Fruit fly (Drosophila melanogaster) whole organism, embryonic: ENCODE measurements around the gene CG8369.

Experiments used
- CG10267 ChIP-seq: fragments of 200-800 bp; sonication (Bioruptor generic); optimal IDR thresholded peaks from 2 replicates; lab custom pipeline; 2018; ENCODE audit warnings: missing biosample characterization, mild to moderate bottlenecking, missing genetic modification characterization, moderate library complexity
- CG13894 ChIP-seq: fragments of 200-800 bp; sonication (Bioruptor generic); optimal IDR thresholded peaks from 3 replicates; lab custom pipeline; 2018; ENCODE audit warnings: missing biosample characterization, mild to moderate bottlenecking, missing genetic modification characterization, moderate library complexity
- CG1529 ChIP-seq: fragments of 200-800 bp; sonication (Bioruptor generic); optimal IDR thresholded peaks from 3 replicates; lab custom pipeline; 2018; ENCODE audit warnings: missing biosample characterization, missing genetic modification characterization
- CG17359 ChIP-seq: fragments of 200-800 bp; sonication (Bioruptor generic); optimal IDR thresholded peaks from 3 replicates; lab custom pipeline; 2018; ENCODE audit warnings: missing biosample characterization, mild to moderate bottlenecking, missing genetic modification characterization, moderate library complexity
- CG18262 ChIP-seq: fragments of 200-800 bp; optimal IDR thresholded peaks from 3 replicates; lab custom pipeline; 2019; ENCODE audit warnings: missing biosample characterization, mild to moderate bottlenecking, missing genetic modification characterization, moderate library complexity
- CG2889 ChIP-seq: fragments of 200-800 bp; sonication (Bioruptor generic); IDR thresholded peaks from 3 replicates; pipeline ENCODE4 v1.3.6; 2022; ENCODE audit warnings: missing biosample characterization, missing genetic modification characterization
- CG32767 ChIP-seq: fragments of 200-800 bp; sonication (Bioruptor generic); IDR thresholded peaks from 2 replicates; pipeline ENCODE4 v1.3.6; 2022; ENCODE audit warnings: missing biosample characterization, missing genetic modification characterization
- CG3281 ChIP-seq: fragments of 200-800 bp; sonication (Bioruptor generic); optimal IDR thresholded peaks from 3 replicates; lab custom pipeline; 2017; ENCODE audit warnings: missing biosample characterization, mild to moderate bottlenecking, missing genetic modification characterization
- CG33213 ChIP-seq: fragments of 200-800 bp; sonication (Bioruptor generic); optimal IDR thresholded peaks from 3 replicates; lab custom pipeline; 2016; ENCODE audit warnings: missing biosample characterization, missing genetic modification characterization
- CG4707 ChIP-seq: fragments of 200-800 bp; sonication (Bioruptor generic); optimal IDR thresholded peaks from 2 replicates; lab custom pipeline; 2018; ENCODE audit warnings: missing biosample characterization, mild to moderate bottlenecking, missing genetic modification characterization, moderate library complexity
- CG6689 ChIP-seq: fragments of 200-800 bp; sonication (Bioruptor generic); IDR thresholded peaks from 2 replicates; pipeline ENCODE4 v1.3.6; 2022; ENCODE audit warnings: missing biosample characterization, missing genetic modification characterization
- CG6791 ChIP-seq: fragments of 200-800 bp; sonication (Bioruptor generic); IDR thresholded peaks from 3 replicates; pipeline ENCODE4 v1.3.6; 2022; ENCODE audit warnings: missing biosample characterization, missing genetic modification characterization; ENCODE audit not compliant: partially characterized antibody
- CG7372 ChIP-seq: fragments of 200-800 bp; sonication (Bioruptor generic); IDR thresholded peaks from 2 replicates; pipeline ENCODE4 v1.3.6; 2022; ENCODE audit warnings: missing biosample characterization, missing genetic modification characterization
- CG7987 ChIP-seq: fragments of 200-800 bp; sonication (Bioruptor generic); optimal IDR thresholded peaks from 2 replicates; lab custom pipeline; 2018; ENCODE audit warnings: missing biosample characterization, mild to moderate bottlenecking, missing genetic modification characterization, moderate library complexity
- CG8924 ChIP-seq: fragments of 200-800 bp; optimal IDR thresholded peaks from 3 replicates; lab custom pipeline; 2019; ENCODE audit warnings: missing biosample characterization, mild to moderate bottlenecking, missing genetic modification characterization, moderate library complexity
- CG9727 ChIP-seq: fragments of 200-800 bp; sonication (Bioruptor generic); optimal IDR thresholded peaks from 3 replicates; lab custom pipeline; 2017; ENCODE audit warnings: missing biosample characterization, mild to moderate bottlenecking, missing genetic modification characterization
- CTCF ChIP-seq: fragments of 200-800 bp; sonication (Bioruptor generic); optimal IDR thresholded peaks from 2 replicates; lab custom pipeline; 2017; ENCODE audit warnings: missing biosample characterization, mild to moderate bottlenecking, missing genetic modification characterization, moderate library complexity
- D ChIP-seq, 2 experiments: fragments of 200-800 bp in 1 of 2; fragments of >200 bp in 1 of 2; sonication (Bioruptor generic) in 1 of 2; optimal IDR thresholded peaks; 2 replicates in 1 of 2; 3 replicates in 1 of 2; lab custom pipeline; 2017; ENCODE audit warnings: mild to moderate bottlenecking in 1 of 2, missing biosample characterization in 1 of 2, missing genetic modification characterization in 1 of 2, missing genetic modification reagents in 1 of 2
- Gug ChIP-seq: fragments of 200-800 bp; sonication (Bioruptor generic); IDR thresholded peaks from 4 replicates; pipeline ENCODE4 v1.3.6; 2022; ENCODE audit warnings: missing biosample characterization, missing genetic modification characterization
- Hey ChIP-seq: fragments of 200-800 bp; sonication (Bioruptor generic); optimal IDR thresholded peaks from 3 replicates; lab custom pipeline; 2018; ENCODE audit warnings: missing biosample characterization, mild to moderate bottlenecking, missing genetic modification characterization
- Max ChIP-seq: fragments of 200-800 bp; sonication (Bioruptor generic); optimal IDR thresholded peaks from 2 replicates; lab custom pipeline; 2016; ENCODE audit warnings: missing biosample characterization, mild to moderate bottlenecking, missing genetic modification characterization
- Med ChIP-seq: fragments of 200-800 bp; sonication (Bioruptor generic); peaks from one replicate; lab custom pipeline; 2016; ENCODE audit warnings: missing biosample characterization, missing genetic modification characterization, mild to moderate bottlenecking, inconsistent platforms, moderate library complexity
- NK7.1 ChIP-seq: fragments of 200-800 bp; sonication (Bioruptor generic); optimal IDR thresholded peaks from 3 replicates; lab custom pipeline; 2016; ENCODE audit warnings: missing biosample characterization, missing genetic modification characterization
- Opbp ChIP-seq: fragments of 200-800 bp; sonication (Bioruptor generic); IDR thresholded peaks from 3 replicates; pipeline ENCODE4 v1.3.6; 2022; ENCODE audit warnings: missing biosample characterization, missing genetic modification characterization; ENCODE audit not compliant: partially characterized antibody
- Sox100B ChIP-seq: fragments of 200-800 bp; sonication (Bioruptor generic); optimal IDR thresholded peaks from 3 replicates; lab custom pipeline; 2018; ENCODE audit warnings: missing biosample characterization, mild to moderate bottlenecking, missing genetic modification characterization
- Sry-β ChIP-seq: fragments of 200-800 bp; sonication (Bioruptor generic); optimal IDR thresholded peaks from 2 replicates; lab custom pipeline; 2018; ENCODE audit warnings: missing biosample characterization, mild to moderate bottlenecking, missing genetic modification characterization, moderate library complexity
- Trl ChIP-seq, 3 experiments: fragments of >200 bp in 2 of 3; fragments of 200-800 bp in 1 of 3; sonication (Bioruptor generic) in 1 of 3; optimal IDR thresholded peaks; 2 replicates in 1 of 3; 3 replicates in 2 of 3; lab custom pipeline; 2016 to 2017; ENCODE audit warnings: missing biosample characterization in 1 of 3, missing genetic modification characterization in 1 of 3
- Vsx1 ChIP-seq: fragments of 200-800 bp; sonication (Bioruptor generic); optimal IDR thresholded peaks from 2 replicates; lab custom pipeline; 2017; ENCODE audit warnings: missing biosample characterization, mild to moderate bottlenecking, missing genetic modification characterization, missing genetic modification reagents
- ato ChIP-seq: fragments of 200-800 bp; sonication (Bioruptor generic); IDR thresholded peaks from 2 replicates; pipeline ENCODE4 v1.3.6; 2022; ENCODE audit warnings: missing biosample characterization, missing genetic modification characterization; ENCODE audit not compliant: partially characterized antibody
- ci ChIP-seq: fragments of 200-800 bp; sonication (Bioruptor generic); IDR thresholded peaks from 3 replicates; pipeline ENCODE4 v1.3.6; 2022; ENCODE audit warnings: missing biosample characterization, missing genetic modification characterization
- cwo ChIP-seq: fragments of 200-800 bp; sonication (Bioruptor generic); optimal IDR thresholded peaks from 3 replicates; lab custom pipeline; 2017; ENCODE audit warnings: missing biosample characterization, missing genetic modification characterization, mild to moderate bottlenecking, moderate library complexity, missing genetic modification reagents
- ftz-f1 ChIP-seq: fragments of 200-800 bp; sonication (Bioruptor generic); optimal IDR thresholded peaks from 2 replicates; lab custom pipeline; 2016; ENCODE audit warnings: missing biosample characterization, missing genetic modification characterization
- gsb-n ChIP-seq: fragments of 200-800 bp; sonication (Bioruptor generic); optimal IDR thresholded peaks from 3 replicates; lab custom pipeline; 2018; ENCODE audit warnings: missing biosample characterization, mild to moderate bottlenecking, missing genetic modification characterization
- hth ChIP-seq: fragments of >200 bp; optimal IDR thresholded peaks from 2 replicates; lab custom pipeline; 2017; ENCODE audit warnings: inconsistent platforms
- lola ChIP-seq, 3 experiments: fragments of >200 bp in 2 of 3; fragments of 200-800 bp in 1 of 3; sonication (Bioruptor generic) in 1 of 3; optimal IDR thresholded peaks; 2 replicates each; lab custom pipeline; 2017 to 2019; ENCODE audit warnings: missing biosample characterization in 3 of 3, missing genetic modification characterization in 3 of 3, mild to moderate bottlenecking in 1 of 3, moderate library complexity in 1 of 3
- nom ChIP-seq: fragments of 200-800 bp; sonication (Bioruptor generic); optimal IDR thresholded peaks from 2 replicates; lab custom pipeline; 2017; ENCODE audit warnings: missing biosample characterization, missing genetic modification characterization, mild to moderate bottlenecking, moderate library complexity, missing genetic modification reagents
- oc ChIP-seq: fragments of 200-800 bp; sonication (Bioruptor generic); optimal IDR thresholded peaks from 2 replicates; lab custom pipeline; 2018; ENCODE audit warnings: missing biosample characterization, mild to moderate bottlenecking, missing genetic modification characterization, moderate library complexity
- otp ChIP-seq: fragments of 200-800 bp; sonication (Bioruptor generic); IDR thresholded peaks from 3 replicates; pipeline ENCODE4, ENCODE4 v1.3.6; 2022; ENCODE audit warnings: missing biosample characterization, missing genetic modification characterization
- pb ChIP-seq: fragments of 200-800 bp; sonication (Bioruptor generic); optimal IDR thresholded peaks from 3 replicates; lab custom pipeline; 2016; ENCODE audit warnings: missing biosample characterization, missing genetic modification characterization
- pita ChIP-seq: fragments of 200-800 bp; sonication (Bioruptor generic); optimal IDR thresholded peaks from 2 replicates; lab custom pipeline; 2017; ENCODE audit warnings: missing biosample characterization, mild to moderate bottlenecking, missing genetic modification characterization
- pnt ChIP-seq: fragments of 200-800 bp; sonication (Bioruptor generic); optimal IDR thresholded peaks from 3 replicates; lab custom pipeline; 2016; ENCODE audit warnings: missing biosample characterization, missing genetic modification characterization
- sens ChIP-seq: fragments of 200-800 bp; sonication (Bioruptor generic); peaks from one replicate; lab custom pipeline; 2016; ENCODE audit warnings: missing biosample characterization, missing genetic modification characterization
- sqz ChIP-seq: fragments of 200-800 bp; sonication (Bioruptor generic); optimal IDR thresholded peaks from 3 replicates; lab custom pipeline; 2018; ENCODE audit warnings: missing biosample characterization, mild to moderate bottlenecking, missing genetic modification characterization
- trem ChIP-seq: fragments of 200-800 bp; optimal IDR thresholded peaks from 3 replicates; lab custom pipeline; 2019; ENCODE audit warnings: missing biosample characterization, mild to moderate bottlenecking, missing genetic modification characterization, moderate library complexity
- twi ChIP-seq: fragments of 200-800 bp; optimal IDR thresholded peaks from 2 replicates; lab custom pipeline; 2019; ENCODE audit warnings: missing biosample characterization, mild to moderate bottlenecking, missing genetic modification characterization, moderate library complexity
- vfl ChIP-seq: fragments of 200-800 bp; sonication (Bioruptor generic); optimal IDR thresholded peaks from 2 replicates; lab custom pipeline; 2016; ENCODE audit warnings: missing biosample characterization, missing genetic modification characterization
- wor ChIP-seq: fragments of 200-800 bp; sonication (Bioruptor generic); IDR thresholded peaks from 2 replicates; pipeline ENCODE4 v1.3.6; 2022; ENCODE audit warnings: missing biosample characterization, missing genetic modification characterization

CG8369 gene

dm6 chr3R:8862662-8863082, 40.9 kb downstream of the CG8369 start (continued):
- TF ChIP-seq CG3281 (GFP tag; lab: Kevin White, UChicago) (no peak), vfl (GFP tag; lab: Kevin White, UChicago) (no peak), wor (GFP tag; lab: Robert Waterston, UW) (no peak), D (optimal IDR thresholded peaks at IDR 0.05; lab: Kevin White, UChicago) (no peak), D (GFP tag; optimal IDR thresholded peaks at IDR 0.05; lab: Kevin White, UChicago) (no peak), pb (GFP tag; lab: Kevin White, UChicago) (no peak), CG18262 (tag; lab: Kevin White, UChicago) (peak; percentile 25), Med (GFP tag; lab: Kevin White, UChicago) (no peak), CG33213 (GFP tag; lab: Kevin White, UChicago) (no peak), Max (no peak), twi (tag; lab: Kevin White, UChicago) (no peak), cwo (GFP tag; lab: Kevin White, UChicago) (no peak), ci (GFP tag; lab: Robert Waterston, UW) (no peak; the same call in 2 of the 3 replicates), Gug (no peak), CG32767 (GFP tag; lab: Robert Waterston, UW) (no peak), CG4707 (no peak), Hey (tag; lab: Kevin White, UChicago) (no peak), Sry-β (GFP tag; lab: Kevin White, UChicago) (no peak), CG8924 (no peak), CG2889 (GFP tag; lab: Robert Waterston, UW) (no peak)

DNA sequence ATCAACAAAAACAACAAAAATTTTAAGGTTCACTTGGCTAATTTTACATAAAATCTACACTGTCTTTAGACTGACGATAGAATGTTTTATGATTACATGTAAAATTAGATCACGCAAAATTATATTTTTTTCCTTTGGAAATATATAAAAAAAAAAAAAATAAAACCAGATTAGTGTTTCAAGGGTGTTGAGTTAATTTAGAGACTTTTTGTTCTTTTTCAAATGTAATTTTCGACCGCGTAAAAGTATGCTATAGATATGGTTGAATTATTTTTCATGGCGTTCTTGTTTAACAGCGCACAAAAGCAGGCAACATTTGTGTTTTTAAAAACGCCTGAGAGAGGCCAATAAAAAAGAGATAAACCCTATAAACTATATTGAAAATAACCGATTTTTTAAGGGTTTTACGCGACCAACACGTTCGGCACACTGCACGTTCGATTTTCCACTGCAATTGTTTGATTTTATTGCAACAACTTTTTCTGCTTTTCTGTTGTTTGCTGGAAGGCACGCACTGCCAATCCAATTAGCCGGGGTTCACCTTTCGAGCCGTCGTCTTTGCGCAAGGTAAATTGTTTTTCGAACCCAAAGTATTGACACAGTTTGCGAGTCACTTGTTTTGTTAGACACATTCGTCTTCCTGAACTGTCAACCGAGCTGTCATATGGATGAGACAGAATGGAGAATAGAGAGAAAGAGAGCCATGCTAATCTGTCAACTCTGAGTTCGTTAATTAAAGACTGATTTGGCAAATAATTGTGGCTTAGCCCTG, 41.5 kb downstream of the CG8369 start:
- peak; percentile 60 for TF ChIP-seq CG17359
- peak; percentile 67; the same call in 2 of the 3 replicates for TF ChIP-seq CG6791 (GFP tag; lab: Robert Waterston, UW)
- no peak for TF ChIP-seq CG7372 (GFP tag; lab: Robert Waterston, UW)
- TF ChIP-seq CG6689 (GFP tag; lab: Robert Waterston, UW): no peak
- TF ChIP-seq Sox100B (GFP tag; lab: Kevin White, UChicago): peak; percentile 23
- TF ChIP-seq Opbp (GFP tag; lab: Robert Waterston, UW): 0 out of 3 replicates have a peak, but pooled peaks have one; percentile 14
- TF ChIP-seq ftz-f1 (GFP tag; lab: Kevin White, UChicago): peak; percentile 23
- TF ChIP-seq NK7.1 (GFP tag; lab: Kevin White, UChicago): no peak
- peak in 1 of 3 experiments; percentile 52 for TF ChIP-seq lola (GFP tag; optimal IDR thresholded peaks at IDR 0.05; lab: Kevin White, UChicago)
- no peak for TF ChIP-seq CG7987 (GFP tag; lab: Kevin White, UChicago)
- TF ChIP-seq ci (GFP tag; lab: Robert Waterston, UW): peak; percentile 48; the same call in 2 of the 3 replicates
- peak; percentile 8 for TF ChIP-seq gsb-n
- no peak for TF ChIP-seq CG9727 (GFP tag; lab: Kevin White, UChicago)
- peak; percentile 31 for TF ChIP-seq sens (GFP tag; lab: Kevin White, UChicago)
- TF ChIP-seq CG13894: peak; percentile 36
- no peak for TF ChIP-seq oc (tag; lab: Kevin White, UChicago)
- 0 out of 2 replicates have a peak, but pooled peaks have one; percentile 7 for TF ChIP-seq ato (GFP tag; lab: Robert Waterston, UW)
- TF ChIP-seq pita (GFP tag; lab: Kevin White, UChicago): peak; percentile 27
- peak; percentile 5 for TF ChIP-seq CG18262 (tag; lab: Kevin White, UChicago)
- no peak for TF ChIP-seq hth (lab: Kevin White, UChicago)
- peak; percentile 26 for TF ChIP-seq CG10267
- TF ChIP-seq nom: peak; percentile 30
- peak; percentile 62 for TF ChIP-seq sqz
- TF ChIP-seq trem (tag; lab: Kevin White, UChicago): peak; percentile 43
- TF ChIP-seq Med (GFP tag; lab: Kevin White, UChicago): peak; percentile 72
- TF ChIP-seq CG1529 (GFP tag; lab: Kevin White, UChicago): no peak
- TF ChIP-seq Vsx1 (GFP tag; lab: Kevin White, UChicago): peak; percentile 1
- no peak for TF ChIP-seq Trl (optimal IDR thresholded peaks at IDR 0.05; lab: Kevin White, UChicago)
- no peak for TF ChIP-seq Trl (GFP tag; optimal IDR thresholded peaks at IDR 0.05; lab: Kevin White, UChicago)
- TF ChIP-seq otp (GFP tag; lab: Robert Waterston, UW): no peak
- TF ChIP-seq pnt (GFP tag; lab: Kevin White, UChicago): no peak
- TF ChIP-seq CTCF (GFP tag; lab: Kevin White, UChicago): peak; percentile 75
